Fruit fly (Drosophila melanogaster) whole organism, embryonic: ENCODE measurements around the gene CG33341.

ENCODE experiments used
- Atf3 ChIP-seq: fragments of 200-800 bp; sonication (Bioruptor generic); optimal IDR thresholded peaks from 3 replicates; lab custom pipeline; 2016; ENCODE audit warnings: missing biosample characterization, missing genetic modification characterization
- Awh ChIP-seq: fragments of 200-800 bp; sonication (Bioruptor generic); IDR thresholded peaks from 2 replicates; pipeline ENCODE4, ENCODE4 v1.3.6; 2022; ENCODE audit warnings: missing biosample characterization, missing genetic modification characterization
- B-H2 ChIP-seq: fragments of 200-800 bp; sonication (Bioruptor generic); optimal IDR thresholded peaks from 2 replicates; lab custom pipeline; 2018; ENCODE audit warnings: missing biosample characterization, mild to moderate bottlenecking, missing genetic modification characterization
- BEAF-32 ChIP-seq: fragments of 200-800 bp; sonication (Bioruptor generic); optimal IDR thresholded peaks from 3 replicates; lab custom pipeline; 2017; ENCODE audit warnings: missing biosample characterization, missing genetic modification characterization, mild to moderate bottlenecking, moderate library complexity, missing genetic modification reagents
- Bgb ChIP-seq: fragments of 200-800 bp; sonication (Bioruptor generic); IDR thresholded peaks from 2 replicates; pipeline ENCODE4 v1.3.6; 2022; ENCODE audit warnings: missing biosample characterization, missing genetic modification characterization; ENCODE audit not compliant: partially characterized antibody
- CG11695 ChIP-seq: fragments of 200-800 bp; sonication (Bioruptor generic); IDR thresholded peaks from 3 replicates; pipeline ENCODE4 v1.3.6; 2022; ENCODE audit warnings: missing biosample characterization, missing genetic modification characterization
- CG12391 ChIP-seq: fragments of 200-800 bp; sonication (Bioruptor generic); optimal IDR thresholded peaks from 3 replicates; lab custom pipeline; 2018; ENCODE audit warnings: missing biosample characterization, mild to moderate bottlenecking, missing genetic modification characterization, moderate library complexity
- CG13287 ChIP-seq: fragments of 200-800 bp; sonication (Bioruptor generic); IDR thresholded peaks from 2 replicates; pipeline ENCODE4 v1.3.6; 2022; ENCODE audit warnings: missing biosample characterization, missing genetic modification characterization; ENCODE audit not compliant: partially characterized antibody
- CG13296 ChIP-seq: fragments of 200-800 bp; sonication (Bioruptor generic); optimal IDR thresholded peaks from 3 replicates; lab custom pipeline; 2018; ENCODE audit warnings: missing biosample characterization, mild to moderate bottlenecking, missing genetic modification characterization
- CG17612 ChIP-seq: fragments of 200-800 bp; sonication (Bioruptor generic); IDR thresholded peaks from 2 replicates; pipeline ENCODE4 v1.3.6; 2022; ENCODE audit warnings: missing biosample characterization, missing genetic modification characterization
- CG18011 ChIP-seq: fragments of 200-800 bp; sonication (Bioruptor generic); optimal IDR thresholded peaks from 2 replicates; lab custom pipeline; 2017; ENCODE audit warnings: missing biosample characterization, missing genetic modification characterization, mild to moderate bottlenecking, moderate library complexity, missing genotype
- CG2116 ChIP-seq: fragments of 200-800 bp; sonication (Bioruptor generic); optimal IDR thresholded peaks from 3 replicates; lab custom pipeline; 2018; ENCODE audit warnings: missing biosample characterization, mild to moderate bottlenecking, missing genetic modification characterization
- CG2199 ChIP-seq: fragments of 200-800 bp; sonication (Bioruptor generic); IDR thresholded peaks from 3 replicates; pipeline ENCODE4 v1.3.6; 2022; ENCODE audit warnings: missing biosample characterization, missing genetic modification characterization
- CG31365 ChIP-seq: fragments of 200-800 bp; sonication (Bioruptor generic); optimal IDR thresholded peaks from 2 replicates; lab custom pipeline; 2018; ENCODE audit warnings: missing biosample characterization, mild to moderate bottlenecking, missing genetic modification characterization
- CG3281 ChIP-seq: fragments of 200-800 bp; sonication (Bioruptor generic); optimal IDR thresholded peaks from 3 replicates; lab custom pipeline; 2017; ENCODE audit warnings: missing biosample characterization, mild to moderate bottlenecking, missing genetic modification characterization
- CG33213 ChIP-seq: fragments of 200-800 bp; sonication (Bioruptor generic); optimal IDR thresholded peaks from 3 replicates; lab custom pipeline; 2016; ENCODE audit warnings: missing biosample characterization, missing genetic modification characterization
- CG3407 ChIP-seq: fragments of 200-800 bp; sonication (Bioruptor generic); optimal IDR thresholded peaks from 2 replicates; lab custom pipeline; 2018; ENCODE audit warnings: missing biosample characterization, mild to moderate bottlenecking, missing genetic modification characterization
- CG6854 ChIP-seq: fragments of 200-800 bp; sonication (Bioruptor generic); optimal IDR thresholded peaks from 3 replicates; lab custom pipeline; 2017; ENCODE audit warnings: missing biosample characterization, mild to moderate bottlenecking, missing genetic modification characterization
- CG7987 ChIP-seq: fragments of 200-800 bp; sonication (Bioruptor generic); optimal IDR thresholded peaks from 2 replicates; lab custom pipeline; 2018; ENCODE audit warnings: missing biosample characterization, mild to moderate bottlenecking, missing genetic modification characterization, moderate library complexity
- CG8388 ChIP-seq: fragments of 200-800 bp; sonication (Bioruptor generic); optimal IDR thresholded peaks from 2 replicates; lab custom pipeline; 2019; ENCODE audit warnings: missing biosample characterization, mild to moderate bottlenecking, missing genetic modification characterization, moderate library complexity
- CrebB ChIP-seq: fragments of 200-800 bp; sonication (Bioruptor generic); optimal IDR thresholded peaks from 3 replicates; lab custom pipeline; 2018; ENCODE audit warnings: missing biosample characterization, mild to moderate bottlenecking, missing genetic modification characterization
- D19A ChIP-seq: fragments of 200-800 bp; optimal IDR thresholded peaks from 3 replicates; lab custom pipeline; 2019; ENCODE audit warnings: missing biosample characterization, mild to moderate bottlenecking, missing genetic modification characterization, moderate library complexity
- Dbx ChIP-seq: fragments of 200-800 bp; sonication (Bioruptor generic); IDR thresholded peaks from 3 replicates; pipeline ENCODE4 v1.3.6; 2022; ENCODE audit warnings: missing biosample characterization, missing genetic modification characterization
- Doc2 ChIP-seq: fragments of 200-800 bp; sonication (Bioruptor generic); IDR thresholded peaks from 2 replicates; pipeline ENCODE4 v1.3.6; 2022; ENCODE audit warnings: missing biosample characterization, missing genetic modification characterization
- Dp ChIP-seq: fragments of 200-800 bp; sonication (Bioruptor generic); optimal IDR thresholded peaks from 2 replicates; lab custom pipeline; 2018; ENCODE audit warnings: missing biosample characterization, mild to moderate bottlenecking, missing genetic modification characterization, moderate library complexity
- ERR ChIP-seq: fragments of 200-800 bp; sonication (Bioruptor generic); optimal IDR thresholded peaks from 2 replicates; lab custom pipeline; 2016; ENCODE audit warnings: missing biosample characterization, missing genetic modification characterization
- Gsc ChIP-seq: fragments of 200-800 bp; sonication (Bioruptor generic); IDR thresholded peaks from 2 replicates; pipeline ENCODE4 v1.3.6; 2022; ENCODE audit warnings: missing biosample characterization, missing genetic modification characterization
- Hr3 ChIP-seq: fragments of 200-800 bp; sonication (Bioruptor generic); optimal IDR thresholded peaks from 3 replicates; lab custom pipeline; 2016; ENCODE audit warnings: missing biosample characterization, missing genetic modification characterization
- MBD-R2 ChIP-seq: fragments of 200-800 bp; sonication (Bioruptor generic); IDR thresholded peaks from 2 replicates; pipeline ENCODE4 v1.3.6; 2022; ENCODE audit warnings: missing biosample characterization, missing genetic modification characterization
- Pdp1 ChIP-seq, 2 experiments: fragments of 200-800 bp; sonication (Bioruptor generic); optimal IDR thresholded peaks; 3 replicates each; lab custom pipeline; 2016; ENCODE audit warnings: missing biosample characterization in 2 of 2, missing genetic modification characterization in 2 of 2, mild to moderate bottlenecking in 1 of 2, moderate library complexity in 1 of 2
- Sox100B ChIP-seq: fragments of 200-800 bp; sonication (Bioruptor generic); optimal IDR thresholded peaks from 3 replicates; lab custom pipeline; 2018; ENCODE audit warnings: missing biosample characterization, mild to moderate bottlenecking, missing genetic modification characterization
- Taf1 ChIP-seq: fragments of 200-800 bp; sonication (Bioruptor generic); IDR thresholded peaks from 2 replicates; pipeline ENCODE4 v1.3.6; 2022; ENCODE audit warnings: missing biosample characterization, missing genetic modification characterization
- ara ChIP-seq: fragments of 200-800 bp; sonication (Bioruptor generic); IDR thresholded peaks from 2 replicates; pipeline ENCODE4 v1.3.6; 2022; ENCODE audit warnings: missing biosample characterization, missing genetic modification characterization
- bcd ChIP-seq: fragments of 200-800 bp; sonication (Bioruptor generic); optimal IDR thresholded peaks from 2 replicates; lab custom pipeline; 2017; ENCODE audit warnings: missing biosample characterization, mild to moderate bottlenecking, missing genetic modification characterization
- br ChIP-seq: fragments of >200 bp; optimal IDR thresholded peaks from 2 replicates; lab custom pipeline; 2017
- chif ChIP-seq, 2 experiments: fragments of 200-800 bp; sonication (Bioruptor generic); optimal IDR thresholded peaks; 3 replicates each; lab custom pipeline; 2016; ENCODE audit warnings: missing biosample characterization in 2 of 2, missing genetic modification characterization in 2 of 2
- crol ChIP-seq: fragments of 200-800 bp; sonication (Bioruptor generic); IDR thresholded peaks from 2 replicates; pipeline ENCODE4 v1.3.6; 2022; ENCODE audit warnings: missing biosample characterization, missing genetic modification characterization
- esg ChIP-seq: fragments of 200-800 bp; sonication (Bioruptor generic); conservative IDR thresholded peaks from 2 replicates; pipeline ENCODE4 v1.3.6; 2022; ENCODE audit warnings: missing biosample characterization, missing genetic modification characterization
- gro ChIP-seq: fragments of 200-800 bp; sonication (Bioruptor generic); optimal IDR thresholded peaks from 2 replicates; lab custom pipeline; 2016; ENCODE audit warnings: missing biosample characterization, missing genetic modification characterization
- hb ChIP-seq: fragments of 200-800 bp; sonication (Bioruptor generic); IDR thresholded peaks from 3 replicates; pipeline ENCODE4 v1.3.6; 2022; ENCODE audit warnings: missing biosample characterization, missing genetic modification characterization; ENCODE audit not compliant: partially characterized antibody
- hkb ChIP-seq, 2 experiments: fragments of 200-800 bp in 1 of 2; fragments of >200 bp in 1 of 2; sonication (Bioruptor generic) in 1 of 2; IDR thresholded peaks in 1 of 2; optimal IDR thresholded peaks in 1 of 2; 2 replicates each; pipeline versions ENCODE4 v1.3.6 to Lab custom; 2017 to 2022; ENCODE audit warnings: missing biosample characterization in 1 of 2, missing genetic modification characterization in 1 of 2
- maf-S ChIP-seq: fragments of 200-800 bp; sonication (Bioruptor generic); optimal IDR thresholded peaks from 2 replicates; lab custom pipeline; 2016; ENCODE audit warnings: missing biosample characterization, missing genetic modification characterization
- nerfin-1 ChIP-seq: fragments of 200-800 bp; sonication (Bioruptor generic); optimal IDR thresholded peaks from 3 replicates; lab custom pipeline; 2019; ENCODE audit warnings: missing biosample characterization, mild to moderate bottlenecking, missing genetic modification characterization, moderate library complexity
- salm ChIP-seq: fragments of 200-800 bp; sonication (Bioruptor generic); optimal IDR thresholded peaks from 2 replicates; lab custom pipeline; 2018; ENCODE audit warnings: missing biosample characterization, mild to moderate bottlenecking, missing genetic modification characterization
- slp2 ChIP-seq: fragments of 200-800 bp; sonication (Bioruptor generic); optimal IDR thresholded peaks from 2 replicates; lab custom pipeline; 2016; ENCODE audit warnings: missing biosample characterization, missing genetic modification characterization
- tll ChIP-seq, 2 experiments: fragments of 200-800 bp in 1 of 2; fragments of >200 bp in 1 of 2; sonication (Bioruptor generic) in 1 of 2; optimal IDR thresholded peaks; 2 replicates each; lab custom pipeline; 2017 to 2019; ENCODE audit warnings: missing biosample characterization in 2 of 2, missing genetic modification characterization in 2 of 2, mild to moderate bottlenecking in 1 of 2, moderate library complexity in 1 of 2
- toy ChIP-seq: fragments of 200-800 bp; sonication (Bioruptor generic); IDR thresholded peaks from 2 replicates; pipeline ENCODE4 v1.3.6; 2022; ENCODE audit warnings: missing biosample characterization, missing genetic modification characterization
- twi ChIP-seq: fragments of 200-800 bp; optimal IDR thresholded peaks from 2 replicates; lab custom pipeline; 2019; ENCODE audit warnings: missing biosample characterization, mild to moderate bottlenecking, missing genetic modification characterization, moderate library complexity
- zf30C ChIP-seq: fragments of 200-800 bp; sonication (Bioruptor generic); optimal IDR thresholded peaks from 3 replicates; lab custom pipeline; 2018; ENCODE audit warnings: missing biosample characterization, mild to moderate bottlenecking, missing genetic modification characterization

Gene CG33341

DNA sequence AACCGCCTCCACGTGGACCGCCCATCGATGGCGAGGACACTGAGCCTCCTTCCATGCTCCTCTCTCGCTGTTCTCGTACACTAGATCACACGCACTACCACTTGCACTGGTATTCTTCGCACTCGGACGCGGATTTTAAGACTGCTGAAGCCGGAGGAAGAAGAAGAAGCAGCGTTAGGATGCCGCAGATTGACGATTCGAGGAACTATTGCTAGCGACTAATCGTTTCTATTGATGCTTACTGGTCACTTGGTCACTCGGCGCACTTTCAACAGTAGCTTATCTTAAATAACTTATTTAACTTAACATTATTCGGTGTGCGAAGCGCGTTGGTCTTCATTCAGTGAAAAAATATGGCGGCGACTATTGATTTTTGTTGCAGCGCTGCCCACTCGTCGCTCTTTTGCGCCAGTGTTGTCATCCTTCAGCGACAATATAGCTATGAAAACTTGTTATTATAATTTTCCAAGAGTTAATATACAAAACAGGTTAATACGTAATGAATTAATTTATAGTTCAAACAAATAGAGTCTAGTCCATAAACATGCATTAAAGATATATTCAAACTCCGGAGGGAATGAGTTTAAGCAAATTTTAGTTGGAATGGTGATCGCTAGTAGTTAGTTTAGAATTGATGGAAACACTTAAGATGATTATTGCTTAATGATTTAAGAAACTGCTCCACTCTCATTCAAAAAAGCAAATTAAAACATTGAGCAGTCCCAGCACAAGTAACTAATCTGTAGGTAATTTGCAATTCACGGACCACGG is 19.6 kb upstream of the CG33341 start, which contains the start of the genes CG5746 and CG6454 (continued):
- TF ChIP-seq nerfin-1 (tag; lab: Kevin White, UChicago) (no peak), CrebB (no peak), Taf1 (0 out of 2 replicates have a peak, but pooled peaks have one; percentile 32), bcd (GFP tag; lab: Kevin White, UChicago) (no peak), Dbx (0 out of 3 replicates have a peak, but pooled peaks have one; percentile 48), maf-S (peak; percentile 57), CG11695 (GFP tag; lab: Robert Waterston, UW) (no peak), Gsc (GFP tag; lab: Robert Waterston, UW) (no peak), salm (tag; lab: Kevin White, UChicago) (no peak), Awh (no peak), Atf3 (GFP tag; lab: Kevin White, UChicago) (peak; percentile 18), CG2116 (GFP tag; lab: Kevin White, UChicago) (peak; percentile 55), CG31365 (no peak), slp2 (GFP tag; lab: Kevin White, UChicago) (peak; percentile 48), chif (GFP tag; optimal IDR thresholded peaks at IDR 0.05; lab: Kevin White, UChicago) (peak in 1 of 2 experiments; percentile 47), CG17612 (GFP tag; lab: Robert Waterston, UW) (no peak), ara (no peak), CG13296 (no peak), CG3407 (GFP tag; lab: Kevin White, UChicago) (no peak), ERR (GFP tag; lab: Kevin White, UChicago) (no peak), Sox100B (GFP tag; lab: Kevin White, UChicago) (no peak), twi (tag; lab: Kevin White, UChicago) (no peak), B-H2 (no peak), Pdp1 (GFP tag; optimal IDR thresholded peaks at IDR 0.05; lab: Kevin White, UChicago) (peak; percentile 53 to 64), CG3281 (GFP tag; lab: Kevin White, UChicago) (no peak), hb (GFP tag; lab: Robert Waterston, UW) (no peak), br (lab: Kevin White, UChicago) (no peak), Bgb (GFP tag; lab: Robert Waterston, UW) (no peak), gro (GFP tag; lab: Kevin White, UChicago) (peak; percentile 53), CG8388 (no peak), Doc2 (GFP tag; lab: Robert Waterston, UW) (no peak), zf30C (GFP tag; lab: Kevin White, UChicago) (no peak), Hr3 (GFP tag; lab: Kevin White, UChicago) (peak; percentile 73), D19A (tag; lab: Kevin White, UChicago) (no peak), MBD-R2 (GFP tag; lab: Robert Waterston, UW) (peak; percentile 55; the same call in 1 of the 2 replicates), CG18011 (GFP tag; lab: Kevin White, UChicago) (no peak), CG7987 (GFP tag; lab: Kevin White, UChicago) (no peak), Dp (GFP tag; lab: Kevin White, UChicago) (peak; percentile 14), esg (no peak), CG6854 (GFP tag; lab: Kevin White, UChicago) (no peak), CG12391 (tag; lab: Kevin White, UChicago) (peak; percentile 78), crol (GFP tag; lab: Robert Waterston, UW) (no peak), CG33213 (GFP tag; lab: Kevin White, UChicago) (peak; percentile 24), hkb (optimal IDR thresholded peaks at IDR 0.05; lab: Kevin White, UChicago) (no peak), hkb (GFP tag; IDR thresholded peaks at IDR 0.05; lab: Robert Waterston, UW) (peak; percentile 25; the same call in 1 of the 2 replicates), toy (GFP tag; lab: Robert Waterston, UW) (no peak), BEAF-32 (peak; percentile 44), CG13287 (GFP tag; lab: Robert Waterston, UW) (no peak), CG2199 (no peak), tll (GFP tag; optimal IDR thresholded peaks at IDR 0.05; lab: Kevin White, UChicago) (peak in 1 of 2 experiments; percentile 11)
